Worm (Caenorhabditis elegans) whole organism, late embryonic: ENCODE results near the gene grl-9.

Experiments used
- K02D7.2 ChIP-seq: sonication (generic microtip); optimal IDR thresholded peaks from 2 replicates; lab custom pipeline; 2017; ENCODE audit warnings: mild to moderate bottlenecking, missing genetic modification characterization, missing compliant biosample characterization
- K09A11.1 ChIP-seq: sonication (generic microtip); optimal IDR thresholded peaks from 2 replicates; lab custom pipeline; 2017; ENCODE audit warnings: antibody characterized with exemption, mild to moderate bottlenecking, missing genetic modification characterization, missing compliant biosample characterization; ENCODE audit not compliant: insufficient read depth
- T23F11.4 ChIP-seq: fragments of 200-800 bp; sonication (Bioruptor generic); optimal IDR thresholded peaks from 2 replicates; lab custom pipeline; 2018; ENCODE audit warnings: mild to moderate bottlenecking, missing genetic modification characterization, missing compliant biosample characterization
- Y22D7AL.16 ChIP-seq: sonication (generic microtip); optimal IDR thresholded peaks from 2 replicates; lab custom pipeline; 2016; ENCODE audit warnings: missing genetic modification characterization, missing compliant biosample characterization
- ahr-1 ChIP-seq: sonication (generic microtip); optimal IDR thresholded peaks from 2 replicates; lab custom pipeline; 2016; ENCODE audit warnings: missing genetic modification characterization, missing compliant biosample characterization
- ama-1 ChIP-seq: fragments of 150-350 bp; optimal IDR thresholded peaks from 2 replicates; lab custom pipeline; 2014
- ceh-19 ChIP-seq: fragments of 200-800 bp; sonication (Bioruptor generic); optimal IDR thresholded peaks from 2 replicates; lab custom pipeline; 2018; ENCODE audit warnings: mild to moderate bottlenecking, missing genetic modification characterization, missing compliant biosample characterization
- ceh-30 ChIP-seq: fragments of 150-350 bp; optimal IDR thresholded peaks from 2 replicates; lab custom pipeline; 2014; ENCODE audit warnings: missing biosample characterization, missing genetic modification characterization
- ceh-45 ChIP-seq: fragments of 200-800 bp; sonication (Bioruptor generic); IDR thresholded peaks from 2 replicates; pipeline ENCODE4 v1.3.6; 2022; ENCODE audit warnings: missing genetic modification reagents, missing genetic modification characterization, missing compliant biosample characterization
- ceh-6 ChIP-seq: fragments of 200-800 bp; sonication (Bioruptor generic); optimal IDR thresholded peaks from 2 replicates; lab custom pipeline; 2018; ENCODE audit warnings: mild to moderate bottlenecking, missing genetic modification characterization, missing compliant biosample characterization
- ceh-9 ChIP-seq: sonication (generic microtip); optimal IDR thresholded peaks from 2 replicates; lab custom pipeline; 2016; ENCODE audit warnings: mild to moderate bottlenecking, missing genetic modification characterization, inconsistent platforms, missing compliant biosample characterization
- dmd-4 ChIP-seq: sonication (generic microtip); optimal IDR thresholded peaks from 2 replicates; lab custom pipeline; 2016; ENCODE audit warnings: borderline replicate concordance, missing genetic modification characterization, missing compliant biosample characterization
- dve-1 ChIP-seq: sonication (generic microtip); optimal IDR thresholded peaks from 2 replicates; lab custom pipeline; 2017; ENCODE audit warnings: antibody characterized with exemption, mild to moderate bottlenecking, missing genetic modification characterization, missing compliant biosample characterization
- elt-2 ChIP-seq: sonication (generic microtip); optimal IDR thresholded peaks from 2 replicates; lab custom pipeline; 2016; ENCODE audit warnings: missing genetic modification reagents, missing genetic modification characterization, missing compliant biosample characterization
- elt-4 ChIP-seq: sonication (generic microtip); optimal IDR thresholded peaks from 2 replicates; lab custom pipeline; 2016; ENCODE audit warnings: missing genetic modification characterization, missing compliant biosample characterization
- ets-4 ChIP-seq: sonication (generic microtip); optimal IDR thresholded peaks from 2 replicates; lab custom pipeline; 2016; ENCODE audit warnings: missing genetic modification characterization, missing compliant biosample characterization
- eyg-1 ChIP-seq: sonication (generic microtip); optimal IDR thresholded peaks from 2 replicates; lab custom pipeline; 2016; ENCODE audit warnings: missing genotype, missing genetic modification characterization, missing compliant biosample characterization
- fax-1 ChIP-seq: sonication (generic microtip); optimal IDR thresholded peaks from 2 replicates; lab custom pipeline; 2016; ENCODE audit warnings: missing genotype, missing genetic modification characterization, missing compliant biosample characterization
- gmeb-2 ChIP-seq: sonication (generic microtip); optimal IDR thresholded peaks from 2 replicates; lab custom pipeline; 2016; ENCODE audit warnings: missing genetic modification characterization, inconsistent platforms, missing compliant biosample characterization
- hlh-15 ChIP-seq: sonication (generic microtip); optimal IDR thresholded peaks from 2 replicates; lab custom pipeline; 2016; ENCODE audit warnings: missing genetic modification characterization, missing compliant biosample characterization
- hlh-30 ChIP-seq: sonication (generic microtip); optimal IDR thresholded peaks from 2 replicates; lab custom pipeline; 2017; ENCODE audit warnings: antibody characterized with exemption, missing genetic modification characterization, missing compliant biosample characterization; ENCODE audit not compliant: insufficient read depth
- hlh-6 ChIP-seq: sonication (generic microtip); optimal IDR thresholded peaks from 2 replicates; lab custom pipeline; 2016; ENCODE audit warnings: missing genotype, missing genetic modification characterization, missing compliant biosample characterization
- hlh-8 ChIP-seq: sonication (generic microtip); optimal IDR thresholded peaks from 2 replicates; lab custom pipeline; 2016; ENCODE audit warnings: missing genotype, missing genetic modification characterization, missing compliant biosample characterization
- lim-6 ChIP-seq: sonication (generic microtip); optimal IDR thresholded peaks from 2 replicates; lab custom pipeline; 2016; ENCODE audit warnings: missing genetic modification characterization, missing compliant biosample characterization
- madf-2 ChIP-seq: sonication (generic microtip); optimal IDR thresholded peaks from 2 replicates; lab custom pipeline; 2017; ENCODE audit warnings: missing genetic modification characterization, missing compliant biosample characterization
- mec-3 ChIP-seq: sonication (generic microtip); optimal IDR thresholded peaks from 2 replicates; lab custom pipeline; 2016; ENCODE audit warnings: borderline replicate concordance, missing genetic modification characterization, missing compliant biosample characterization
- nfya-1 ChIP-seq: sonication (generic microtip); optimal IDR thresholded peaks from 2 replicates; lab custom pipeline; 2017; ENCODE audit warnings: missing genetic modification characterization, mild to moderate bottlenecking, missing compliant biosample characterization, antibody characterized with exemption, moderate library complexity
- nhr-11 ChIP-seq: fragments of 150-350 bp; optimal IDR thresholded peaks from 2 replicates; lab custom pipeline; 2014; ENCODE audit warnings: missing biosample characterization, missing genetic modification characterization
- nhr-232 ChIP-seq: sonication (generic microtip); optimal IDR thresholded peaks from 2 replicates; lab custom pipeline; 2016; ENCODE audit warnings: missing genetic modification characterization, missing compliant biosample characterization
- npax-4 ChIP-seq: sonication (generic microtip); optimal IDR thresholded peaks from 2 replicates; lab custom pipeline; 2016; ENCODE audit warnings: missing genetic modification characterization, missing compliant biosample characterization
- odd-2 ChIP-seq: sonication (generic microtip); optimal IDR thresholded peaks from 2 replicates; lab custom pipeline; 2017; ENCODE audit warnings: antibody characterized with exemption, mild to moderate bottlenecking, missing genetic modification characterization, missing compliant biosample characterization
- pax-1 ChIP-seq: fragments of 150-350 bp; optimal IDR thresholded peaks from 2 replicates; lab custom pipeline; 2014; ENCODE audit warnings: missing biosample characterization, missing genetic modification characterization
- pha-2 ChIP-seq: sonication (generic microtip); optimal IDR thresholded peaks from 2 replicates; lab custom pipeline; 2017; ENCODE audit warnings: mild to moderate bottlenecking, missing genetic modification characterization, missing compliant biosample characterization
- pha-4 ChIP-seq: fragments of 150-350 bp; optimal IDR thresholded peaks from 2 replicates; lab custom pipeline; 2018; ENCODE audit warnings: missing biosample characterization, missing genetic modification reagents, missing genetic modification characterization
- pros-1 ChIP-seq: fragments of 150-350 bp; optimal IDR thresholded peaks from 2 replicates; lab custom pipeline; 2014; ENCODE audit warnings: missing biosample characterization, missing genetic modification reagents, missing genetic modification characterization
- sox-4 ChIP-seq: sonication (generic microtip); optimal IDR thresholded peaks from 2 replicates; lab custom pipeline; 2017; ENCODE audit warnings: mild to moderate bottlenecking, missing genetic modification characterization, inconsistent platforms, missing compliant biosample characterization
- tbx-7 ChIP-seq: sonication (generic microtip); optimal IDR thresholded peaks from 2 replicates; lab custom pipeline; 2016; ENCODE audit warnings: missing genotype, missing genetic modification characterization, missing compliant biosample characterization
- ttx-3 ChIP-seq: sonication (generic microtip); optimal IDR thresholded peaks from 2 replicates; lab custom pipeline; 2016; ENCODE audit warnings: missing genetic modification reagents, missing genetic modification characterization, missing compliant biosample characterization
- unc-42 ChIP-seq: sonication (generic microtip); optimal IDR thresholded peaks from 2 replicates; lab custom pipeline; 2016; ENCODE audit warnings: missing genotype, missing genetic modification characterization, missing compliant biosample characterization
- unc-55 ChIP-seq: sonication (generic microtip); optimal IDR thresholded peaks from 2 replicates; lab custom pipeline; 2017; ENCODE audit warnings: missing biosample characterization, missing genetic modification reagents, missing genetic modification characterization
- zip-5 ChIP-seq: sonication (generic microtip); optimal IDR thresholded peaks from 2 replicates; lab custom pipeline; 2016; ENCODE audit warnings: missing genetic modification characterization, missing compliant biosample characterization

The grl-9 gene

DNA sequence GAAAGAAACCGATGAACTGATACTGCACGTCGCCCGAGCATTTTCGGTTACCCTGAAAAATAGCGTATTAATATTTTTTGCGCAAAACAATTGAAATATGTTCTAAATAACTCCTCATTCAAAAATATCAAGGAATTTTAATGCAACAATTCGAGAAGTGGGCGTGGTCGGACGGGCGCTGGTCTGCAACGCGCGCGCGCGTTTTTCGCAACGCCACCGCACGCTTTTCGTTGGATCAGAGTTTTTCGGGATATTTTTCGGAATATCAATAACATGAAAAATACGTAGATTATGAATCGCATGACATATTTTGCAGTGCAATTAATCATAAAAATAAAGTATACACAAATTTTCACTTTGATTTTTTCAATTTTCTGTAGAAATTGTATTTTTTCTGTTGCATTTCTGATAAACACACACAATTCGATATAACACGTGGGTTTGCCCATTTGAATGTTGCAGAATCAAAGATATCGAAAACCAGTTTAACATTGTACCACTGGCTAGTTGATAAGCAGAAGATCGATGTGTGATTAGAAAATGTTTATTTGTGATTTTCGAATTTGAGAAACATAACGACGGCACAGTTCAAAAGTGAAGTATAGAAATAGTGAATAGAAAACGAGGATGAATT lies 22.3 kb downstream of the grl-9 start, which contains the start of gene dlst-1 (continued):
- TF ChIP-seq nhr-11 (tag; lab: Kevin White, UChicago) (no peak), ama-1 (lab: Kevin White, UChicago) (no peak), unc-42 (tag; lab: Kevin White, UChicago) (no peak), npax-4 (no peak), Y22D7AL.16 (tag; lab: Kevin White, UChicago) (peak; percentile 5), ceh-9 (tag; lab: Kevin White, UChicago) (no peak), K02D7.2 (tag; lab: Kevin White, UChicago) (peak; percentile 46), lim-6 (tag; lab: Kevin White, UChicago) (no peak), sox-4 (peak; percentile 45), pha-2 (tag; lab: Kevin White, UChicago) (peak; percentile 20), pha-4 (no peak), ceh-6 (GFP tag; lab: Kevin White, UChicago) (peak; percentile 12), odd-2 (tag; lab: Kevin White, UChicago) (no peak), dve-1 (tag; lab: Kevin White, UChicago) (no peak), T23F11.4 (no peak), hlh-6 (peak; percentile 14), ceh-30 (tag; lab: Kevin White, UChicago) (no peak), hlh-30 (no peak), hlh-8 (tag; lab: Kevin White, UChicago) (peak; percentile 6), mec-3 (no peak), eyg-1 (no peak)

DNA sequence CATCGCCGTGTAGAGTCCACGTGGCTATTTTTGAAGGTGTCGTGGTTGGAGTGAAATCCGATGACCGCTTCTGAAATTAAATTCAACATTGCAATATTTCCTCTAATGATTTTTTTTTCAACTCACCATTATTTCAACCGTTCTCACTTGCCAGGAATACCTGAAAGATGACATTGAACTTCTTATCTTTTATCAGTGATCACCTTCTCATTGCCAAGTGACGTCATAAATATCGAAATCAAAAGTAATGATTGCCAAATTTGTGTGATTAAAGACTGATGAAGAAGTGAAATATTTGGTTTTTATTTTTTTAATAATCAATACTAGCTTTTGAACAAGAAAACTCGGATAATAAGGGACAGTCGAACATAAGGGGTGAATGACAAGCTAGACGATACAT lies 24.7 kb downstream of the grl-9 start, which contains the start of gene W02F12.4:
TSS of gene W02F12.4 (minus strand) at position 164 of the 400 bp plus-strand sequence.
- TF ChIP-seq zip-5 (tag; lab: Kevin White, UChicago) (no peak), fax-1 (tag; lab: Kevin White, UChicago) (no peak), elt-2 (tag; lab: Kevin White, UChicago) (peak; percentile 82), ttx-3 (tag; lab: Kevin White, UChicago) (no peak), ceh-45 (no peak), ceh-9 (tag; lab: Kevin White, UChicago) (no peak)

DNA sequence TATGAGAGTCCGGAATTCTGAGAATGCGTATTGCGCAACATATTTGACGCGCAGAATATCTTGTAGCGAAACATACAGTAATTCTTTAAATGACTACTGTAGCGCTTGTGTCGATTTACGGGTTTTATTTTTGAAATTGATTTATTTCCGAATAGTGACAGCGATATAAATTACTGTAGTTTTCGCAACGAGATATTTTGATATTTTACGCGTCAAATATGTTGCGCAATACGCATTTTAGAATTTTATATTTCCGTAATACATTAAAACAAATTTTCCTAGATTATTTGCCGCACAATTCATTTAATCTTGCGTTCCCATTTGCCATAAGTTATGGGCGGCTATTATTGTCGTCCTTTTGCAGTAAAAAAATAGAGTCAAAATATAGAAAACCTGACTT lies 26.1 kb downstream of the grl-9 start:
- no peak for TF ChIP-seq eyg-1
- TF ChIP-seq pha-4, result no peak
- TF ChIP-seq hlh-15, result no peak
- no peak for TF ChIP-seq pax-1 (tag; lab: Kevin White, UChicago)
- TF ChIP-seq elt-4 (tag; lab: Kevin White, UChicago), result no peak
- TF ChIP-seq hlh-6, result no peak

DNA sequence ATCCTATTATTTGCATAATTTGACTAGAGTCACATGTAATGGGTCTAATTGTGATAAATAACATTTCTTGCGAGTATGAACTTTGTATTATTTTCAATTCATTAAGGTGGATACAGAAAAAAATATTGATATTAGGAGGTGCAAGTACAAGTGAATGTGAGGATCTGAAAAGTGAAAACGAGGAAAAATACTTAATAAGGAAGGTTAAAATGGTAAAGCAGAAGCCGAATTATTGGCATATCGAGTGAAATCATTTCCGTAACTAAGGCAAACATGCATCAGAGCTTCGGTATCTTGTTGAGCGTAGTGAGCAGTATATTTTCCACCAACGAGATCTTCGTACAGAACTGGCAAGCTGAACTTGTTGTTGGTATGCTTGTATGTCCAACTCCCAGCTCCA lies 27.0 kb downstream of the grl-9 start:
- no peak for TF ChIP-seq ttx-3 (tag; lab: Kevin White, UChicago)
- no peak for TF ChIP-seq npax-4
- TF ChIP-seq sox-4, result no peak
- no peak for TF ChIP-seq ceh-19 (GFP tag; lab: Kevin White, UChicago)
- TF ChIP-seq ets-4, result no peak
- TF ChIP-seq gmeb-2 (tag; lab: Kevin White, UChicago), result no peak
- no peak for TF ChIP-seq unc-55
- TF ChIP-seq madf-2 (tag; lab: Kevin White, UChicago), result no peak
- TF ChIP-seq tbx-7, result no peak
- TF ChIP-seq ahr-1 (tag; lab: Kevin White, UChicago), result no peak
- TF ChIP-seq elt-4 (tag; lab: Kevin White, UChicago), result no peak
- TF ChIP-seq ceh-9 (tag; lab: Kevin White, UChicago), result no peak

DNA sequence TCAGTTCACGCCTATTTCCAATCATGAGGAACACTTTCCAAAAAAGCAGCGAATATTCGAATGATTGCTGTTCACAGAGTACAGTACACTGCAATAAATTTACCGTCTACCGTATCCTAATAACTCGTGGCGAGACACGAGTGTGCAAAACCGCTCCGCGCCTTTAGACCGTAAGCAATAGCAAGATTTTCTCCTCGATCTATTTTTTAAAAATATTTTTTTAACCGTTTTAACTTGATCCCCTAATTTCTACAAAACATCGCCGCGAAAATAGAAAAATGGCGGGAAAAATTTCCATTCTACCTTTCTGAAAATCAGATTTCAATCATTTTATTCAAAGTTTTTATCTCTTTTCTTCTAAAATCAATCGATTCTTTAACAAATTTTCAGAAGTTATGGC lies 28.8 kb downstream of the grl-9 start, which contains the start of gene era-1:
TSS of gene era-1 (plus strand) at position 366 of the 400 bp plus-strand sequence.
- TF ChIP-seq fax-1 (tag; lab: Kevin White, UChicago), result no peak
- TF ChIP-seq nhr-232, result no peak
- no peak for TF ChIP-seq nfya-1
- TF ChIP-seq dmd-4 (tag; lab: Kevin White, UChicago), result no peak
- TF ChIP-seq K09A11.1 (tag; lab: Kevin White, UChicago), result no peak
- TF ChIP-seq nhr-11 (tag; lab: Kevin White, UChicago), result no peak
- TF ChIP-seq elt-2 (tag; lab: Kevin White, UChicago), result no peak
- no peak for TF ChIP-seq ceh-45
- TF ChIP-seq hlh-15, result no peak
- TF ChIP-seq pros-1, result no peak
- no peak for TF ChIP-seq dve-1 (tag; lab: Kevin White, UChicago)
- TF ChIP-seq eyg-1, result no peak
- no peak for TF ChIP-seq ahr-1 (tag; lab: Kevin White, UChicago)
